Worm (Caenorhabditis elegans) whole organism, L2 larva: ENCODE measurements around the gene kin-5.
A peak's percentile ranks its signal among the peaks of the same experiment; 100 is the strongest.

Source experiments
- C34F6.9 ChIP-seq: fragments of 150-350 bp; optimal IDR thresholded peaks from 2 replicates; lab custom pipeline; 2014; ENCODE audit warnings: missing biosample characterization, missing genetic modification characterization
- F13H6.1 ChIP-seq: sonication (generic microtip); optimal IDR thresholded peaks from 2 replicates; lab custom pipeline; 2016; ENCODE audit warnings: missing genetic modification characterization, missing compliant biosample characterization
- R02D3.7 ChIP-seq: fragments of 150-350 bp; optimal IDR thresholded peaks from 2 replicates; lab custom pipeline; 2014; ENCODE audit warnings: missing biosample characterization, missing genetic modification characterization
- Y55F3AM.14 ChIP-seq: fragments of 200-800 bp; sonication (Bioruptor generic); optimal IDR thresholded peaks from 2 replicates; lab custom pipeline; 2018; ENCODE audit warnings: mild to moderate bottlenecking, missing genetic modification characterization, missing compliant biosample characterization
- alr-1 ChIP-seq: fragments of 150-350 bp; optimal IDR thresholded peaks from 2 replicates; lab custom pipeline; 2014; ENCODE audit warnings: missing biosample characterization, missing genetic modification characterization
- ama-1 ChIP-seq: fragments of 150-350 bp; optimal IDR thresholded peaks from 2 replicates; lab custom pipeline; 2018; ENCODE audit warnings: inconsistent platforms
- blmp-1 ChIP-seq: sonication (generic microtip); optimal IDR thresholded peaks from 2 replicates; lab custom pipeline; 2017; ENCODE audit warnings: missing genetic modification characterization, mild to moderate bottlenecking, missing compliant biosample characterization, antibody characterized with exemption, moderate library complexity; ENCODE audit not compliant: insufficient read depth
- ceh-16 ChIP-seq: fragments of 150-350 bp; optimal IDR thresholded peaks from 2 replicates; lab custom pipeline; 2014; ENCODE audit warnings: missing biosample characterization, missing genetic modification characterization
- ceh-82 ChIP-seq: fragments of 150-350 bp; optimal IDR thresholded peaks from 2 replicates; lab custom pipeline; 2014; ENCODE audit warnings: missing biosample characterization, missing genetic modification characterization
- crh-2 ChIP-seq: sonication (generic microtip); optimal IDR thresholded peaks from 2 replicates; lab custom pipeline; 2017; ENCODE audit warnings: missing biosample characterization, missing genetic modification characterization
- dmd-4 ChIP-seq: sonication (generic microtip); optimal IDR thresholded peaks from 2 replicates; lab custom pipeline; 2017; ENCODE audit warnings: missing biosample characterization, missing genetic modification characterization
- egl-27 ChIP-seq: sonication (generic microtip); optimal IDR thresholded peaks from 3 replicates; lab custom pipeline; 2017; ENCODE audit warnings: missing biosample characterization, missing genetic modification reagents, missing genetic modification characterization
- elt-1 ChIP-seq: fragments of 150-350 bp; optimal IDR thresholded peaks from 2 replicates; lab custom pipeline; 2014; ENCODE audit warnings: missing biosample characterization, missing genetic modification characterization
- elt-3 ChIP-seq: sonication (generic microtip); optimal IDR thresholded peaks from 2 replicates; lab custom pipeline; 2017; ENCODE audit warnings: missing biosample characterization, missing genetic modification characterization
- fos-1 ChIP-seq: fragments of 150-350 bp; optimal IDR thresholded peaks from 2 replicates; lab custom pipeline; 2014; ENCODE audit warnings: missing biosample characterization, missing genetic modification characterization
- gmeb-1 ChIP-seq: fragments of 150-350 bp; optimal IDR thresholded peaks from 2 replicates; lab custom pipeline; 2014; ENCODE audit warnings: missing biosample characterization, missing genetic modification characterization
- lin-11 ChIP-seq: fragments of 150-350 bp; sonication (generic microtip); optimal IDR thresholded peaks from 2 replicates; lab custom pipeline; 2014; ENCODE audit warnings: missing biosample characterization, missing genetic modification characterization, inconsistent platforms, mixed read lengths
- lin-13 ChIP-seq: fragments of 150-350 bp; optimal IDR thresholded peaks from 2 replicates; lab custom pipeline; 2014; ENCODE audit warnings: missing biosample characterization, missing genetic modification reagents, missing genetic modification characterization
- lin-39 ChIP-seq: fragments of 150-350 bp; optimal IDR thresholded peaks from 2 replicates; lab custom pipeline; 2014; ENCODE audit warnings: missing biosample characterization, missing genetic modification reagents, missing genetic modification characterization
- lsy-2 ChIP-seq, 2 experiments: fragments of 150-350 bp in 1 of 2; sonication (generic microtip) in 1 of 2; optimal IDR thresholded peaks; 2 replicates each; lab custom pipeline; 2014 to 2017; ENCODE audit warnings: missing biosample characterization in 2 of 2, missing genetic modification characterization in 2 of 2
- mbf-1 ChIP-seq: sonication (generic microtip); optimal IDR thresholded peaks from 2 replicates; lab custom pipeline; 2017; ENCODE audit warnings: missing biosample characterization, missing genetic modification characterization
- mdl-1 ChIP-seq, 2 experiments: fragments of 150-350 bp in 1 of 2; sonication (generic microtip) in 1 of 2; optimal IDR thresholded peaks; 2 replicates each; lab custom pipeline; 2017; ENCODE audit warnings: missing biosample characterization in 2 of 2, missing genetic modification characterization in 2 of 2
- nhr-10 ChIP-seq: sonication (generic microtip); optimal IDR thresholded peaks from 2 replicates; lab custom pipeline; 2017; ENCODE audit warnings: missing biosample characterization, missing genetic modification characterization
- nhr-11 ChIP-seq: fragments of 150-350 bp; optimal IDR thresholded peaks from 2 replicates; lab custom pipeline; 2014; ENCODE audit warnings: missing biosample characterization, missing genetic modification characterization
- nhr-12 ChIP-seq: fragments of 150-350 bp; optimal IDR thresholded peaks from 2 replicates; lab custom pipeline; 2014; ENCODE audit warnings: missing biosample characterization, missing genetic modification characterization
- nhr-129 ChIP-seq: fragments of 150-350 bp; optimal IDR thresholded peaks from 2 replicates; lab custom pipeline; 2014; ENCODE audit warnings: missing biosample characterization, missing genetic modification characterization
- nhr-21 ChIP-seq: fragments of 150-350 bp; optimal IDR thresholded peaks from 2 replicates; lab custom pipeline; 2014; ENCODE audit warnings: missing biosample characterization, missing genetic modification characterization
- nhr-23 ChIP-seq: fragments of 150-350 bp; optimal IDR thresholded peaks from 2 replicates; lab custom pipeline; 2014; ENCODE audit warnings: missing biosample characterization, missing genetic modification reagents, missing genetic modification characterization
- nhr-237 ChIP-seq: fragments of 150-350 bp; optimal IDR thresholded peaks from 2 replicates; lab custom pipeline; 2014; ENCODE audit warnings: missing biosample characterization, missing genetic modification characterization
- nhr-25 ChIP-seq: fragments of 150-350 bp; sonication (generic microtip); optimal IDR thresholded peaks from 3 replicates; lab custom pipeline; 2014; ENCODE audit warnings: missing biosample characterization, missing genetic modification characterization
- nhr-6 ChIP-seq: fragments of 150-350 bp; optimal IDR thresholded peaks from 2 replicates; lab custom pipeline; 2014; ENCODE audit warnings: missing biosample characterization, missing genetic modification characterization
- nhr-77 ChIP-seq: fragments of 150-350 bp; optimal IDR thresholded peaks from 2 replicates; lab custom pipeline; 2014; ENCODE audit warnings: missing biosample characterization, missing genetic modification characterization
- peb-1 ChIP-seq: fragments of 150-350 bp; optimal IDR thresholded peaks from 2 replicates; lab custom pipeline; 2014; ENCODE audit warnings: missing biosample characterization, missing genetic modification characterization
- sma-9 ChIP-seq, 2 experiments: fragments of 150-350 bp in 1 of 2; sonication (generic microtip) in 1 of 2; optimal IDR thresholded peaks; 2 replicates each; lab custom pipeline; 2014 to 2016; ENCODE audit warnings: missing genetic modification characterization in 2 of 2, mild to moderate bottlenecking in 1 of 2, missing biosample characterization in 1 of 2, missing compliant biosample characterization in 1 of 2, missing genetic modification reagents in 1 of 2, moderate library complexity in 1 of 2
- snpc-4 ChIP-seq: fragments of 150-350 bp; optimal IDR thresholded peaks from 2 replicates; lab custom pipeline; 2014; ENCODE audit warnings: missing biosample characterization, missing genetic modification characterization
- unc-39 ChIP-seq: fragments of 150-350 bp; optimal IDR thresholded peaks from 2 replicates; lab custom pipeline; 2014; ENCODE audit warnings: missing biosample characterization, missing genetic modification characterization
- unc-55 ChIP-seq: fragments of 150-350 bp; sonication (generic microtip); optimal IDR thresholded peaks from 3 replicates; lab custom pipeline; 2014; ENCODE audit warnings: missing biosample characterization, missing genetic modification reagents, missing genetic modification characterization
- unc-62 ChIP-seq: fragments of 150-350 bp; optimal IDR thresholded peaks from 2 replicates; lab custom pipeline; 2014; ENCODE audit warnings: missing biosample characterization, missing genetic modification reagents, missing genetic modification characterization
- zag-1 ChIP-seq: fragments of 150-350 bp; optimal IDR thresholded peaks from 2 replicates; lab custom pipeline; 2014; ENCODE audit warnings: missing biosample characterization, missing genetic modification characterization
- ztf-1 ChIP-seq: fragments of 200-800 bp; sonication (Bioruptor generic); conservative IDR thresholded peaks from 2 replicates; pipeline ENCODE4 v1.3.6; 2022; ENCODE audit warnings: missing genetic modification characterization, missing compliant biosample characterization
- ztf-4 ChIP-seq: fragments of 150-350 bp; optimal IDR thresholded peaks from 2 replicates; lab custom pipeline; 2014; ENCODE audit warnings: missing biosample characterization, missing genetic modification characterization

The kin-5 gene

DNA sequence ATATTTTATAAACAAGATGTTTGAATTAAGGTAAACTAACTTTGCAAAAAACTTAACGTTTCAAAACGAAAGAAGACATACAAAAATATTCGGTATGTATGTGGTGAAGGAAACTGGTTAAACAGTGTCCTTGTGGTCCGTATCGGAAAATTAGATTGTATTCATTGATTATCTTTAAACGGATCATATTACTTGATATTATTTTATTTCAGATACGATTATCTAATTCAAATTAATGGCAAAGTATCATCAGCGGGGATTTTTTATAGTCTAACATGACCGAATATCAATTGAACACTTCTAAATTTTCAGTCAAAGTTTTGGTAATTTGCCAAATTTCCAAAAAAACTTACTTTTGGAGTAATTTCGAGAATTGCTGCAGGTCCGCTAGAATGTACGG lies 37.8 kb upstream of the kin-5 start, which contains the start of gene C47E12.13:
Gene C47E12.13 (minus strand): TSS at position 101 of the 400 bp plus-strand sequence.
- TF ChIP-seq Y55F3AM.14 (GFP tag; lab: Kevin White, UChicago): no peak

DNA sequence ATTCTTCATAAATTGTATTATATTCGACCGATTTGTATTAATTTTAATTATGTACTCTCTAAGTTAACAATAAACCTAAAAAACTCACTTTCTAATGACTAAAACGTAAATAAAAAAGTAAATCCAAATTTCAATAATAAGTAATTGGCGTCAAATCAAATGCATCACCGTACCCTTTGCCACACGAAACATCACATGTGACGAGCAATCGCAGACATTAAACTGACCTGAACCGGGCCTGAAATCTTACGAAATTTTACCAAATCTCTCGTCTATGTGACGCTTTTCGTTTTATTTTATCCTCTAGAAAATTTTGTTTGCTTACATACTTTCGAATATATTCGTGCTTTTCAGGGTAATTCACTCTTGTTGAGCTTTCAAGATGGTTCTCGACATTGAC lies 34.4 kb upstream of the kin-5 start, which contains the start of the genes C47E12.2 and sars-1:
Gene C47E12.2 (minus strand): TSS at position 131 of the 400 bp plus-strand sequence.
Gene sars-1 (plus strand): TSS at position 355 of the 400 bp plus-strand sequence.
- TF ChIP-seq lsy-2 (tag; optimal IDR thresholded peaks at IDR 0.05; lab: Kevin White, UChicago): peak; percentile 58 to 92
- TF ChIP-seq crh-2 (tag; lab: Kevin White, UChicago): peak; percentile 32
- no peak for TF ChIP-seq nhr-25 (tag; lab: Kevin White, UChicago)
- no peak for TF ChIP-seq zag-1 (tag; lab: Kevin White, UChicago)
- TF ChIP-seq unc-62 (GFP tag; lab: Kevin White, UChicago): no peak
- TF ChIP-seq egl-27 (tag; lab: Kevin White, UChicago): no peak
- TF ChIP-seq snpc-4 (tag; lab: Kevin White, UChicago): no peak
- TF ChIP-seq nhr-6 (tag; lab: Kevin White, UChicago): no peak
- no peak for TF ChIP-seq ztf-1 (GFP tag; lab: Robert Waterston, UW)
- TF ChIP-seq C34F6.9 (tag; lab: Kevin White, UChicago): peak; percentile 18
- TF ChIP-seq nhr-129 (tag; lab: Kevin White, UChicago): peak; percentile 88

DNA sequence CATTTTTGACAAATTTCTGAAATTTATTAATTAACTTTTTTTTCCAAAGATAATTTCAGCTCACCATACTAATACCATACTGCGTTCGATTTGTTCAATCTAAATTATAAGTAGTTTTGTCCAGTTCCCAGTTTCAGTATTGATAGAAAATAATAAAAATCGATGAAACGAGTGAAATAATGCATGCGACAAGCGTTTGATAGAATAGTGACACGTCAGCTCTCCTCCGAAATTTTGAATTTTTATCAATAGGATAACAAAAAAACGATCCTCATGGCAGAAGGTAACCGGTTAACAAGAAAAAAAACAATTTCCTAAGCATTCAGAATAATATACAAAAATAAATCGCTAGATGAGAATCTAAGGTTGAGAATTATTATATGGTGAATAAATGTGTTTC lies 32.8 kb upstream of the kin-5 start, which contains the start of gene C47E12.3:
Gene C47E12.3 (minus strand): TSS at position 101 of the 400 bp plus-strand sequence.
- TF ChIP-seq fos-1 (no peak), Y55F3AM.14 (GFP tag; lab: Kevin White, UChicago) (no peak), mbf-1 (tag; lab: Kevin White, UChicago) (no peak), nhr-10 (no peak), dmd-4 (no peak), sma-9 (GFP tag; optimal IDR thresholded peaks at IDR 0.05; lab: Kevin White, UChicago) (no peak), sma-9 (tag; optimal IDR thresholded peaks at IDR 0.05; lab: Kevin White, UChicago) (no peak), ama-1 (lab: Kevin White, UChicago) (no peak), R02D3.7 (tag; lab: Kevin White, UChicago) (no peak), ceh-16 (tag; lab: Kevin White, UChicago) (no peak), nhr-11 (tag; lab: Kevin White, UChicago) (no peak), unc-39 (tag; lab: Kevin White, UChicago) (no peak), elt-3 (no peak), nhr-21 (no peak), zag-1 (tag; lab: Kevin White, UChicago) (no peak)

DNA sequence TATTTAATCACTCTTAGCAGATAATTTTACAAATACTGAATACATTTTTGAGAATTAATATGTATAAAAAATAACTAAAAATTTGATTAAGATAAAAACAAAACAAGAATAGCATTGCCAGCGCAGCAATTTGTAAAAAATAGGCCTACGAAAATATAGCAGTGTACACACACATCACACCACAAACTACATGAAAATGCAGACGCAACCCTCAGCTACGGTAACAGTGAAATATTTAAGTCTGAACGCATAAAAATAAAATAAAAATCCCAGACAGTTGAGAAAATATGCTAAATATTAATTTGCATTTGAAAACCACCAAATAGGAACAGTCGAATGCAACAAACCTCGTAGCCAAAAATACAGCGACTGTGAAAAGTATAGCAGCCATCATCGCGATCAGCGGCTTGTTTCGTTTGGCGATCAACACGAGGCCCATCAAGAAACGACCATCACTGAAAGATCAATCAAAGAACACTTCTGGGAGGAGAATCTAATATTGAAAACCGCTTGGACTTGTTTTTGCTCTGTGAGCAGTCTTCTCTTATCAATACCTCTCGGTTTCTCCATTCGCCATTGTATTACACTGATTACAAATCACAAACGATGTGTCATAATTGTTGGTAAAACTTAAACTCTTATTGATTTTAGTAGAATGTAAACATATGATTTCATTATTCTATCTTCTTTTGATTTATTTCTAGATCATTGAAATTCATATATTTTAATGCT lies 29.7 kb upstream of the kin-5 start, which contains the start of gene pyp-1:
Gene pyp-1 (minus strand): TSS at position 439 of the 732 bp plus-strand sequence.
- no peak for TF ChIP-seq unc-62 (GFP tag; lab: Kevin White, UChicago)
- peak; percentile 34 for TF ChIP-seq unc-55 (GFP tag; lab: Kevin White, UChicago)
- TF ChIP-seq ztf-4: no peak
- peak; percentile 33 for TF ChIP-seq ama-1 (lab: Kevin White, UChicago)
- no peak for TF ChIP-seq nhr-23 (tag; lab: Kevin White, UChicago)
- TF ChIP-seq fos-1: peak; percentile 56
- TF ChIP-seq nhr-77 (tag; lab: Kevin White, UChicago): no peak
- TF ChIP-seq alr-1 (tag; lab: Kevin White, UChicago): no peak
- no peak for TF ChIP-seq egl-27 (tag; lab: Kevin White, UChicago)
- no peak for TF ChIP-seq nhr-25 (tag; lab: Kevin White, UChicago)
- TF ChIP-seq lsy-2 (tag; optimal IDR thresholded peaks at IDR 0.05; lab: Kevin White, UChicago): peak in 1 of 2 experiments; percentile 69
- TF ChIP-seq sma-9 (GFP tag; optimal IDR thresholded peaks at IDR 0.05; lab: Kevin White, UChicago): peak; percentile 22
- TF ChIP-seq sma-9 (tag; optimal IDR thresholded peaks at IDR 0.05; lab: Kevin White, UChicago): no peak
- TF ChIP-seq gmeb-1: no peak
- TF ChIP-seq elt-1 (tag; lab: Kevin White, UChicago): no peak
- no peak for TF ChIP-seq nhr-237 (tag; lab: Kevin White, UChicago)
- TF ChIP-seq zag-1 (tag; lab: Kevin White, UChicago): no peak
- TF ChIP-seq lin-39: no peak
- no peak for TF ChIP-seq dmd-4
- TF ChIP-seq lin-13: no peak
- no peak for TF ChIP-seq crh-2 (tag; lab: Kevin White, UChicago)
- TF ChIP-seq nhr-6 (tag; lab: Kevin White, UChicago): no peak
- TF ChIP-seq R02D3.7 (tag; lab: Kevin White, UChicago): no peak
- TF ChIP-seq ceh-16 (tag; lab: Kevin White, UChicago): no peak
- TF ChIP-seq peb-1: no peak
- no peak for TF ChIP-seq nhr-10
- no peak for TF ChIP-seq blmp-1 (tag; lab: Kevin White, UChicago)
- no peak for TF ChIP-seq nhr-11 (tag; lab: Kevin White, UChicago)
- TF ChIP-seq lin-11 (tag; lab: Kevin White, UChicago): no peak
- no peak for TF ChIP-seq F13H6.1 (tag; lab: Kevin White, UChicago)
- no peak for TF ChIP-seq mdl-1 (tag; optimal IDR thresholded peaks at IDR 0.05; lab: Kevin White, UChicago)
- no peak for TF ChIP-seq ztf-1 (GFP tag; lab: Robert Waterston, UW)
- TF ChIP-seq C34F6.9 (tag; lab: Kevin White, UChicago): no peak
- TF ChIP-seq nhr-21: no peak
- no peak for TF ChIP-seq mbf-1 (tag; lab: Kevin White, UChicago)
- no peak for TF ChIP-seq ceh-82
- TF ChIP-seq nhr-12 (tag; lab: Kevin White, UChicago): no peak
